Worm (Caenorhabditis elegans) whole organism, late embryonic: Measurements from ENCODE around the gene R05G6.9.

Experiments
- C08G9.2 ChIP-seq: sonication (generic microtip); optimal IDR thresholded peaks from 2 replicates; lab custom pipeline; 2016; ENCODE audit warnings: mild to moderate bottlenecking, missing genetic modification characterization, moderate library complexity, missing compliant biosample characterization
- dve-1 ChIP-seq: sonication (generic microtip); optimal IDR thresholded peaks from 2 replicates; lab custom pipeline; 2017; ENCODE audit warnings: antibody characterized with exemption, mild to moderate bottlenecking, missing genetic modification characterization, missing compliant biosample characterization
- ets-4 ChIP-seq: sonication (generic microtip); optimal IDR thresholded peaks from 2 replicates; lab custom pipeline; 2016; ENCODE audit warnings: missing genetic modification characterization, missing compliant biosample characterization
- npax-4 ChIP-seq: sonication (generic microtip); optimal IDR thresholded peaks from 2 replicates; lab custom pipeline; 2016; ENCODE audit warnings: missing genetic modification characterization, missing compliant biosample characterization
- pha-4 ChIP-seq: fragments of 150-350 bp; optimal IDR thresholded peaks from 2 replicates; lab custom pipeline; 2018; ENCODE audit warnings: missing biosample characterization, missing genetic modification reagents, missing genetic modification characterization
- rnt-1 ChIP-seq: sonication (generic microtip); optimal IDR thresholded peaks from 2 replicates; lab custom pipeline; 2016; ENCODE audit warnings: missing genetic modification characterization, missing compliant biosample characterization

DNA sequence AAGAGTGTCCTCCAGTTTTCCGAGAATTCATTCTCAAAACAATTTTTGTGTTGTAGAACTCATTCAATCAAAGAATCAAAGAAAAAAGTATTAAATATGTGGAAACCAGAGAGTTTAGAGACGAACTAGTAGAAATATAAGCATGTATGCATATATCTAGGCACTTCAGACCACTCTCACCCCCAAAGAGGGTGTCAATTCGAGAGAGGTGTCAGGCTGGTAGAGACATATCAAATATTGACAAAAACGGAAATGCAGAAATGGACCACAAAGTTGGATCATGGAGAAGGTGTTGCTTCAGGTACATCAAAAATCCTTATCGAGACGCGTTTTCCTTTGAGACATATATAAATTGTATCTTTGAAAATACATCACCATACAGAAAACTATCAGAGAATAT is 7.7 kb upstream of the R05G6.9 start:
- TF ChIP-seq dve-1 (tag; lab: Kevin White, UChicago) (no peak), C08G9.2 (tag; lab: Kevin White, UChicago) (no peak), pha-4 (tag; lab: Kevin White, UChicago) (no peak), ets-4 (no peak), npax-4 (no peak), rnt-1 (tag; lab: Kevin White, UChicago) (no peak)
